Worm (Caenorhabditis elegans): ENCODE results near the gene dgk-4.

- TF ChIP-seq nhr-12 (tag; optimal IDR thresholded peaks at IDR 0.05) = no peak
- no peak for TF ChIP-seq mab-5 (tag; optimal IDR thresholded peaks at IDR 0.05)
- no peak for TF ChIP-seq lsy-2 (tag; optimal IDR thresholded peaks at IDR 0.05)
- no peak for TF ChIP-seq ztf-4 (tag; optimal IDR thresholded peaks at IDR 0.05)
- TF ChIP-seq R02D3.7 (tag; optimal IDR thresholded peaks at IDR 0.05) = no peak
- no peak for TF ChIP-seq mdl-1 (tag; optimal IDR thresholded peaks at IDR 0.05)
- TF ChIP-seq elt-1 (tag; optimal IDR thresholded peaks at IDR 0.05) = no peak
- no peak for TF ChIP-seq ztf-11 (tag; optimal IDR thresholded peaks at IDR 0.05)
- TF ChIP-seq zag-1 (tag; optimal IDR thresholded peaks at IDR 0.05) = no peak
Observed at ce11 chrIV:8625730-8626129, 5.4 kb upstream of the dgk-4 start.
